Fruit fly (Drosophila melanogaster): ENCODE measurements around the gene SA2.

The SA2 gene

DNA sequence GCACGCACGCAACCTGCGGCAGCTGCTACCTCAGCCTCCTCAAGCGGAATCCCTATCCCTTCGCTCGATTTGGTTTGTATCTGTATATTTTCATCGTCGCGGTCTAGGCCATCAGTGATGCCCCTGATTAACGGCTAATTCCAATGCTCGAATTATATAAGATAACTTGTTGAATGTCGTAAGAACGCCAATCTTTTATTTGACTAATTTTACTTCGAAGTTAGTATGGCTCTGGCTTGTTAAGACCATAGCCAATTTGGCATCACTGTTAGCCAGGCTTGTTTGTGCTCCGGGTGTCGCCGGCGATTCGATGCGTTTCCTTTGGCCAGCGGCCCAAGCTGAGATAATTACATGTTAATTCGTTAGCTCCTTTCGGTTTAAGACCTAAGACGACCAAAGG is 23.6 kb downstream of the SA2 start (continued):
- TF ChIP-seq HLH4C (GFP tag; IDR thresholded peaks at IDR 0.05; ENCODE audit: partially characterized antibody) (no peak), Mad (GFP tag; optimal IDR thresholded peaks at IDR 0.05) (peak; percentile 14), crol (GFP tag; IDR thresholded peaks at IDR 0.05) (peak; percentile 5; the same call in 1 of the 2 replicates), tll (GFP tag; optimal IDR thresholded peaks at IDR 0.05) (no peak), CG34376 (GFP tag; optimal IDR thresholded peaks at IDR 0.05) (no peak), Abd-B (GFP tag; optimal IDR thresholded peaks at IDR 0.05) (peak; percentile 9), Poxn (GFP tag; IDR thresholded peaks at IDR 0.05) (no peak), fd102C (GFP tag; optimal IDR thresholded peaks at IDR 0.05) (peak; percentile 81), CG13775 (GFP tag; optimal IDR thresholded peaks at IDR 0.05) (peak; percentile 36), H2.0 (GFP tag; IDR thresholded peaks at IDR 0.05) (peak; percentile 51), ash1 (GFP tag; optimal IDR thresholded peaks at IDR 0.05) (no peak), CG6683 (GFP tag; optimal IDR thresholded peaks at IDR 0.05) (no peak), Hsf (GFP tag; optimal IDR thresholded peaks at IDR 0.05) (peak; percentile 53), ac (GFP tag; optimal IDR thresholded peaks at IDR 0.05) (peak; percentile 82), lbe (GFP tag; optimal IDR thresholded peaks at IDR 0.05) (no peak), CG6175 (GFP tag; IDR thresholded peaks at IDR 0.05) (no peak), jing (GFP tag; optimal IDR thresholded peaks at IDR 0.05) (no peak), CG10274 (GFP tag; optimal IDR thresholded peaks at IDR 0.05) (no peak), Dfd (GFP tag; optimal IDR thresholded peaks at IDR 0.05) (no peak), CHES-1-like (GFP tag; optimal IDR thresholded peaks at IDR 0.05) (peak; percentile 13), disco-r (GFP tag; optimal IDR thresholded peaks at IDR 0.05) (no peak), ttk (GFP tag; IDR thresholded peaks at IDR 0.05) (peak; percentile 54), CG13624 (GFP tag; optimal IDR thresholded peaks at IDR 0.05) (no peak), fd64A (GFP tag; optimal IDR thresholded peaks at IDR 0.05) (no peak), CG13123 (GFP tag; optimal IDR thresholded peaks at IDR 0.05) (no peak), tap (tag; optimal IDR thresholded peaks at IDR 0.05) (no peak), Dip2 (GFP tag; IDR thresholded peaks at IDR 0.05) (no peak), emc (GFP tag; optimal IDR thresholded peaks at IDR 0.05) (no peak), nom (GFP tag; optimal IDR thresholded peaks at IDR 0.05) (no peak), lola (GFP tag; optimal IDR thresholded peaks at IDR 0.05) (peak in 1 of 3 experiments; percentile 82), phol (tag; optimal IDR thresholded peaks at IDR 0.05) (no peak), Atf3 (GFP tag; optimal IDR thresholded peaks at IDR 0.05) (no peak), Nf-YB (GFP tag; optimal IDR thresholded peaks at IDR 0.05) (peak; percentile 38), NK7.1 (GFP tag; optimal IDR thresholded peaks at IDR 0.05) (no peak), trh (GFP tag; optimal IDR thresholded peaks at IDR 0.05) (no peak), vfl (GFP tag; optimal IDR thresholded peaks at IDR 0.05) (no peak), Sry-β (GFP tag; optimal IDR thresholded peaks at IDR 0.05) (peak; percentile 78), Mes4 (GFP tag; optimal IDR thresholded peaks at IDR 0.05) (peak; percentile 33), pb (GFP tag; optimal IDR thresholded peaks at IDR 0.05) (no peak), CG32532 (GFP tag; IDR thresholded peaks at IDR 0.05) (no peak), bab2 (GFP tag; optimal IDR thresholded peaks at IDR 0.05) (no peak), CG30020 (tag; optimal IDR thresholded peaks at IDR 0.05) (no peak), CG2712 (tag; optimal IDR thresholded peaks at IDR 0.05) (peak; percentile 79), Tbp (GFP tag; optimal IDR thresholded peaks at IDR 0.05) (no peak), CG31224 (GFP tag; IDR thresholded peaks at IDR 0.05) (no peak), CG14710 (tag; optimal IDR thresholded peaks at IDR 0.05) (no peak), Gsc (GFP tag; IDR thresholded peaks at IDR 0.05) (no peak), shn (GFP tag; optimal IDR thresholded peaks at IDR 0.05) (no peak), CG6254 (GFP tag; optimal IDR thresholded peaks at IDR 0.05) (peak; percentile 53), CG15479 (GFP tag; optimal IDR thresholded peaks at IDR 0.05) (no peak), CG10979 (tag; optimal IDR thresholded peaks at IDR 0.05) (no peak), Taf1 (GFP tag; IDR thresholded peaks at IDR 0.05) (no peak)
